Fruit fly (Drosophila melanogaster): ENCODE measurements around the gene CG11583.

Gene CG11583

DNA sequence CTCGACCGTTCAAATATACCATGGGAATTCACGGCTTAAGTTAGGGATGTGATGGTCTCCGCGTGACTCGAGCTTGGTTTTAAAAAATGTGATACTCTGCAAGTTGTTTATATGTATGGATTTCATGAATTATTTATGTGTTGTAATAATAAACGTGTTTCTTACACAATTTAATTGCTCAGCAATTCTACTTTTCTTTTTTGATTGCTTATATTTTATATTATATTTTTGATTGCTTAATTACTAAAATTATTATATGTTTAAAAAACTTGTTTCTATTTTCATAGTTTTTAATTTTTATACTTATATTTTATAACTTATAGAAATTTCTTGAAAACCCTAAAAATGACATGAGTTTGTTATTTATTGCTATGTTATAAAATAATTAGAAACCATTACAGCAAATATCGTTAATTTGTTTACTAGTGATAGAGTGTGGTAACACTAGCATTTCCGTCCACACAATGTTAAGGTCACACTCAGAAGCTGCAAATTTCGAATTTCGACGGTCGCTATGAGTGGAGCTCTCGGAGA lies 28.2 kb downstream of the CG11583 start, which contains the start of the genes ago and CG1265 (continued):
- TF ChIP-seq Nf-YA (GFP tag; IDR thresholded peaks at IDR 0.05) (no peak), CG2889 (GFP tag; IDR thresholded peaks at IDR 0.05) (peak; percentile 62; the same call in 2 of the 3 replicates), Oaz (GFP tag; IDR thresholded peaks at IDR 0.05) (0 out of 2 replicates have a peak, but pooled peaks have one; percentile 11), CG13296 (GFP tag; optimal IDR thresholded peaks at IDR 0.05) (peak; percentile 40), Dbx (GFP tag; IDR thresholded peaks at IDR 0.05) (0 out of 3 replicates have a peak, but pooled peaks have one; percentile 32), CG10959 (GFP tag; IDR thresholded peaks at IDR 0.05) (no peak), Drgx (GFP tag; IDR thresholded peaks at IDR 0.05) (peak; percentile 25; the same call in 1 of the 2 replicates), wor (GFP tag; IDR thresholded peaks at IDR 0.05) (no peak), CG7963 (GFP tag; IDR thresholded peaks at IDR 0.05; ENCODE audit: partially characterized antibody) (no peak), CG11398 (GFP tag; optimal IDR thresholded peaks at IDR 0.05) (no peak), unpg (GFP tag; optimal IDR thresholded peaks at IDR 0.05) (peak; percentile 7), CG5180 (GFP tag; optimal IDR thresholded peaks at IDR 0.05) (peak; percentile 2), Asciz (GFP tag; optimal IDR thresholded peaks at IDR 0.05) (no peak), CG18011 (GFP tag; optimal IDR thresholded peaks at IDR 0.05) (no peak), CG17186 (GFP tag; optimal IDR thresholded peaks at IDR 0.05) (no peak), NC2β (GFP tag; optimal IDR thresholded peaks at IDR 0.05) (no peak), trem (tag; optimal IDR thresholded peaks at IDR 0.05) (peak; percentile 36), wdn (GFP tag; IDR thresholded peaks at IDR 0.05) (no peak), psq (GFP tag; optimal IDR thresholded peaks at IDR 0.05) (no peak), CG13287 (GFP tag; IDR thresholded peaks at IDR 0.05; ENCODE audit: partially characterized antibody) (no peak), zen (tag; optimal IDR thresholded peaks at IDR 0.05) (peak; percentile 12), Jarid2 (GFP tag; optimal IDR thresholded peaks at IDR 0.05) (no peak), ATbp (GFP tag; optimal IDR thresholded peaks at IDR 0.05) (no peak), Xbp1 (GFP tag; optimal IDR thresholded peaks at IDR 0.05) (peak; percentile 29), CrebB (tag; optimal IDR thresholded peaks at IDR 0.05) (no peak), ham (GFP tag; IDR thresholded peaks at IDR 0.05) (no peak), cad (GFP tag; optimal IDR thresholded peaks at IDR 0.05) (no peak), Pdp1 (GFP tag; optimal IDR thresholded peaks at IDR 0.05) (no peak), nerfin-2 (GFP tag; IDR thresholded peaks at IDR 0.05; ENCODE audit: partially characterized antibody) (no peak), Fer1 (GFP tag; optimal IDR thresholded peaks at IDR 0.05) (peak; percentile 28), gro (GFP tag; optimal IDR thresholded peaks at IDR 0.05) (no peak), Lhr (GFP tag; optimal IDR thresholded peaks at IDR 0.05) (no peak), CG6254 (GFP tag; optimal IDR thresholded peaks at IDR 0.05) (no peak), Optix (GFP tag; IDR thresholded peaks at IDR 0.05) (no peak), peb (GFP tag; IDR thresholded peaks at IDR 0.05) (no peak), CG8478 (optimal IDR thresholded peaks at IDR 0.05) (no peak), zfh2 (GFP tag; optimal IDR thresholded peaks at IDR 0.05) (peak; percentile 8), hth (optimal IDR thresholded peaks at IDR 0.05) (no peak), Rx (GFP tag; IDR thresholded peaks at IDR 0.05) (no peak), CG11560 (tag; IDR thresholded peaks at IDR 0.05) (no peak; the same call in 2 of the 3 replicates), CG7372 (GFP tag; IDR thresholded peaks at IDR 0.05) (peak; percentile 46), CG9609 (GFP tag; optimal IDR thresholded peaks at IDR 0.05) (peak; percentile 10), prd (optimal IDR thresholded peaks at IDR 0.05) (no peak), prd (GFP tag; IDR thresholded peaks at IDR 0.05) (peak; percentile 42; the same call in 1 of the 3 replicates), CG15696 (tag; optimal IDR thresholded peaks at IDR 0.05) (peak; percentile 49), ap (GFP tag; IDR thresholded peaks at IDR 0.05) (no peak; the same call in 1 of the 2 replicates), CG17912 (GFP tag; optimal IDR thresholded peaks at IDR 0.05) (peak; percentile 72), CG17385 (GFP tag; optimal IDR thresholded peaks at IDR 0.05) (peak; percentile 35), sug (tag; optimal IDR thresholded peaks at IDR 0.05) (peak; percentile 43), CG9876 (GFP tag; optimal IDR thresholded peaks at IDR 0.05) (no peak), sisA (GFP tag; IDR thresholded peaks at IDR 0.05) (peak; percentile 42)
